Worm (Caenorhabditis elegans) whole organism, L3 larva: ENCODE results near the gene mxl-2.

Source experiments
- ama-1 ChIP-seq: fragments of 150-350 bp; optimal IDR thresholded peaks from 2 replicates; lab custom pipeline; 2018
- fkh-10 ChIP-seq: sonication (generic microtip); optimal IDR thresholded peaks from 2 replicates; lab custom pipeline; 2017; ENCODE audit warnings: missing biosample characterization, missing genetic modification reagents, missing genetic modification characterization
- fkh-2 ChIP-seq: fragments of 150-350 bp; optimal IDR thresholded peaks from 2 replicates; lab custom pipeline; 2014; ENCODE audit warnings: missing biosample characterization, missing genetic modification reagents, missing genetic modification characterization
- fos-1 ChIP-seq: fragments of 150-350 bp; optimal IDR thresholded peaks from 2 replicates; lab custom pipeline; 2014; ENCODE audit warnings: missing biosample characterization, missing genetic modification characterization
- mdl-1 ChIP-seq: fragments of 150-350 bp; optimal IDR thresholded peaks from 2 replicates; lab custom pipeline; 2014; ENCODE audit warnings: missing biosample characterization, missing genetic modification characterization
- nhr-23 ChIP-seq: fragments of 150-350 bp; optimal IDR thresholded peaks from 2 replicates; lab custom pipeline; 2014; ENCODE audit warnings: missing biosample characterization, missing genetic modification reagents, missing genetic modification characterization
- nhr-76 ChIP-seq: fragments of 150-350 bp; sonication (generic microtip); optimal IDR thresholded peaks from 5 replicates; lab custom pipeline; 2014; ENCODE audit warnings: missing biosample characterization, missing genetic modification characterization
- pha-4 ChIP-seq: fragments of 150-350 bp; optimal IDR thresholded peaks from 2 replicates; lab custom pipeline; 2014; ENCODE audit warnings: missing biosample characterization, missing genetic modification reagents, missing genetic modification characterization
- skn-1 ChIP-seq: fragments of 150-350 bp; optimal IDR thresholded peaks from 2 replicates; lab custom pipeline; 2014; ENCODE audit warnings: missing biosample characterization, missing genetic modification characterization
- unc-62 ChIP-seq: fragments of 150-350 bp; sonication (generic microtip); optimal IDR thresholded peaks from 4 replicates; lab custom pipeline; 2014; ENCODE audit warnings: missing biosample characterization, missing genetic modification reagents, missing genetic modification characterization
- ztf-4 ChIP-seq: fragments of 150-350 bp; optimal IDR thresholded peaks from 2 replicates; lab custom pipeline; 2014; ENCODE audit warnings: missing biosample characterization, missing genetic modification characterization

- TF ChIP-seq ztf-4 (tag; lab: Kevin White, UChicago) = no peak
- TF ChIP-seq unc-62 = no peak
- TF ChIP-seq fos-1 (tag; lab: Kevin White, UChicago) = no peak
- no peak for TF ChIP-seq pha-4 (tag; lab: Kevin White, UChicago)
- no peak for TF ChIP-seq ama-1 (lab: Kevin White, UChicago)
- TF ChIP-seq nhr-76 (tag; lab: Kevin White, UChicago) = no peak
- no peak for TF ChIP-seq skn-1 (tag; lab: Kevin White, UChicago)
- no peak for TF ChIP-seq fkh-2 (tag; lab: Kevin White, UChicago)
- TF ChIP-seq fkh-10 = no peak
- no peak for TF ChIP-seq nhr-23
- no peak for TF ChIP-seq mdl-1
Observed at ce11 chrIII:207023-207422, 19.1 kb upstream of the mxl-2 start, which contains the start of gene W10C4.1.
